Fruit fly (Drosophila melanogaster): Measurements from ENCODE around the gene bbg.

Gene bbg

DNA sequence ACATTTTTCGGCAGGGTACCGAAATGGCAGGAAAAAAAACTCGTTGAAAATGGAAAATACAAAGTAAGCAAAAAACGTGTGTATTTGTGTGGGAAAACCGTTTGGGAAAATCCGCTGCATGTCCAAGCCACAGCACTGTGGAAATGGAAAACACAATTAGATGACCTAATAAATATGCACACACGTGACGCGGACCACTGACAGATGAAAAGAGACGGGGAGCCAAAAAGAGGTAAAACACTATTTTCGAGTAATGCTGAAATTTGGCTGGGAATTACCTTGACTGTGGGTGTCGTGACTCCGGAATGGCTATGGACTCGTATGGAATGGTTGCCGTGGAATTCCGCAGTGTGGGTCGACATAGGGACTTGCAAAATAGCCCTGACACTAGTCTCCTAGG lies 81.4 kb downstream of the bbg start:
- TF ChIP-seq dsx (GFP tag; optimal IDR thresholded peaks at IDR 0.05; ENCODE audit: poor library complexity, severe bottlenecking) (no peak), eg (GFP tag; IDR thresholded peaks at IDR 0.05) (0 out of 3 replicates have a peak, but pooled peaks have one; percentile 28)

- TF ChIP-seq OdsH (GFP tag; optimal IDR thresholded peaks at IDR 0.05) (no peak), CG6792 (GFP tag; optimal IDR thresholded peaks at IDR 0.05) (peak; percentile 24), achi (GFP tag; optimal IDR thresholded peaks at IDR 0.05) (peak; percentile 26), lz (GFP tag; optimal IDR thresholded peaks at IDR 0.05) (peak; percentile 65), pdm3 (GFP tag; optimal IDR thresholded peaks at IDR 0.05) (peak; percentile 33), Met (GFP tag; optimal IDR thresholded peaks at IDR 0.05) (peak; percentile 75), Hr4 (GFP tag; optimal IDR thresholded peaks at IDR 0.05) (no peak), CG16779 (tag; optimal IDR thresholded peaks at IDR 0.05) (no peak), Ets96B (tag; optimal IDR thresholded peaks at IDR 0.05) (no peak), CG10631 (GFP tag; optimal IDR thresholded peaks at IDR 0.05) (peak; percentile 36), Eip78C (GFP tag) (peak; percentile 87), CG8632 (GFP tag; optimal IDR thresholded peaks at IDR 0.05) (peak; percentile 19), CG15336 (GFP tag; IDR thresholded peaks at IDR 0.05) (no peak), CG34406 (GFP tag; optimal IDR thresholded peaks at IDR 0.05) (peak; percentile 32), CG11902 (GFP tag; optimal IDR thresholded peaks at IDR 0.05) (peak; percentile 9), CG7368 (GFP tag; optimal IDR thresholded peaks at IDR 0.05) (peak; percentile 19), CG11294 (GFP tag; IDR thresholded peaks at IDR 0.05) (no peak), CG8119 (GFP tag; IDR thresholded peaks at IDR 0.05) (no peak), Ets21C (GFP tag; optimal IDR thresholded peaks at IDR 0.05) (peak; percentile 46), acj6 (GFP tag; optimal IDR thresholded peaks at IDR 0.05) (peak; percentile 29), Eip75B (GFP tag; optimal IDR thresholded peaks at IDR 0.05) (peak; percentile 43), CG3919 (GFP tag; optimal IDR thresholded peaks at IDR 0.05) (peak; percentile 24), Hr39 (GFP tag; optimal IDR thresholded peaks at IDR 0.05) (peak; percentile 54), Eip93F (GFP tag; optimal IDR thresholded peaks at IDR 0.05) (no peak), CG6854 (GFP tag; optimal IDR thresholded peaks at IDR 0.05) (no peak), Smox (GFP tag; optimal IDR thresholded peaks at IDR 0.05) (peak; percentile 68), cyc (GFP tag; optimal IDR thresholded peaks at IDR 0.05) (peak; percentile 53), CG11762 (GFP tag; optimal IDR thresholded peaks at IDR 0.05; ENCODE audit: insufficient read depth) (no peak), Hr38 (GFP tag; optimal IDR thresholded peaks at IDR 0.05) (no peak), topi (GFP tag; optimal IDR thresholded peaks at IDR 0.05) (peak; percentile 73), svp (GFP tag) (peak; percentile 87), fd59A (GFP tag; optimal IDR thresholded peaks at IDR 0.05) (no peak), vri (GFP tag; optimal IDR thresholded peaks at IDR 0.05) (peak; percentile 29), Blimp-1 (GFP tag; optimal IDR thresholded peaks at IDR 0.05) (peak; percentile 78), Sox14 (GFP tag; optimal IDR thresholded peaks at IDR 0.05) (peak; percentile 25), CG9139 (GFP tag; optimal IDR thresholded peaks at IDR 0.05) (no peak), Sox102F (GFP tag; optimal IDR thresholded peaks at IDR 0.05) (peak; percentile 66), salr (GFP tag; optimal IDR thresholded peaks at IDR 0.05) (no peak), net (GFP tag; optimal IDR thresholded peaks at IDR 0.05) (peak; percentile 35), CG31627 (GFP tag; optimal IDR thresholded peaks at IDR 0.05) (peak; percentile 58), dsx (GFP tag; optimal IDR thresholded peaks at IDR 0.05; ENCODE audit: poor library complexity, severe bottlenecking) (no peak), CG6808 (GFP tag; optimal IDR thresholded peaks at IDR 0.05) (no peak), dac (GFP tag; optimal IDR thresholded peaks at IDR 0.05) (no peak), esn (GFP tag; optimal IDR thresholded peaks at IDR 0.05) (peak; percentile 74)
Observed at dm6 chr3L:14453260-14453590, 82.9 kb downstream of the bbg start.

Data from whole organism, prepupa.